Worm (Caenorhabditis elegans): ENCODE results near the gene nep-9.

nep-9 gene

DNA sequence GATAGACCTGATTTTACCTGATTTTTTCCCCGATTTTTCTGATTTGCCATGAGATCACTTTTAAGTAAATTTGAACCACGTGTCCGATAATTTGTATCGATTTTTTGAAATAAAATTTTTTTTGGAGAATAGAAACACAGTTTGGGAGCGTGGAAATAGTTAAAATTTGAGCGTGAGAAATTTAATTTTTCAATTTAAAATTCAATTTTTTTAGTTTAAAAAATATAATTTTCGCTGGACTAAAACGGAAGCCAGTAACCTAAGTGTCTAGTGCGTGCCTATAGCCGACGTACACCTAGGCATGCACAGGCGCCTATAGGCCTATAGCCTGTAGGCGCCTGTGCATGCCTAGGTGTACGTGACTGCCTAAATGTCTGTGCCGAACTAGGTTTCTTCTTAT, at the start of gene nep-9:
TSS of gene nep-9 (minus strand) at position 101 of the 400 bp plus-strand sequence.
- TF ChIP-seq hmbx-1 (tag; optimal IDR thresholded peaks at IDR 0.05): no peak
- TF ChIP-seq tra-4 (tag; optimal IDR thresholded peaks at IDR 0.05): no peak
- no peak for TF ChIP-seq scrt-1 (GFP tag; IDR thresholded peaks at IDR 0.05)
- TF ChIP-seq sea-1 (GFP tag; conservative IDR thresholded peaks at IDR 0.05): no peak
- no peak for TF ChIP-seq ceh-36 (tag; optimal IDR thresholded peaks at IDR 0.05)

DNA sequence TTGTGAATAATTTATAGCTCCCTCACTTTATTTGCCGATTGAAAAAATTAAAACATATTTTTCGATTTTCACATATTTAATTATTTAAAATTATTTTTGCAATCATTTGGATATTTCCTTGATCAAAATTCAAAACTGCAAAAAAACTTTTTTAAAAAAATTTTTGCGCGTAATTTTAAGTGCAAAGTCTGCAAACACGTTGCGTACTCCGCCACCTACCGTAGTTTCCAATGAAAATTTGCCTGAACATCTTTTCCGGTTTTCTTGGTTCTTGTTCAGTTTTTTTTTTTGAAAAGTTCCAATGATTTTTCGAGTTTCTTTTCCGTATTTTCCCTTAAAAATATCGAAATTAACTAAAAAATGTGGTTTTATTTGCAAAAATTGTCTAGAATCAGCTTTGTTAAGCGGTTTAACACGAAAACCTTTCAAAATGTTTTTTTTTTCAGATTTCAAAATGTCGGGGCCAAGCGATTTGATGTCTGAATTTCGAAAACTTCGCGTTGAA, 49.7 kb upstream of the nep-9 start, which contains the start of gene C16C8.25:
TSS of gene C16C8.25 (plus strand) at position 455 of the 505 bp plus-strand sequence.
- TF ChIP-seq flt-1 (GFP tag; IDR thresholded peaks at IDR 0.05) (no peak), hnd-1 (tag; optimal IDR thresholded peaks at IDR 0.05) (no peak), scrt-1 (GFP tag; IDR thresholded peaks at IDR 0.05) (no peak), tbx-11 (GFP tag; IDR thresholded peaks at IDR 0.05) (no peak), sea-1 (GFP tag; conservative IDR thresholded peaks at IDR 0.05) (no peak), ama-1 (optimal IDR thresholded peaks at IDR 0.05) (no peak), ceh-36 (tag; optimal IDR thresholded peaks at IDR 0.05) (no peak), hmbx-1 (tag; optimal IDR thresholded peaks at IDR 0.05) (no peak), aly-1 (tag; optimal IDR thresholded peaks at IDR 0.05) (no peak), ceh-13 (GFP tag; optimal IDR thresholded peaks at IDR 0.05) (no peak), hmg-4 (GFP tag; optimal IDR thresholded peaks at IDR 0.05) (no peak), pes-1 (GFP tag; IDR thresholded peaks at IDR 0.05) (no peak), F13C5.2 (tag; optimal IDR thresholded peaks at IDR 0.05) (no peak), B0310.2 (tag; optimal IDR thresholded peaks at IDR 0.05) (no peak), tra-4 (tag; optimal IDR thresholded peaks at IDR 0.05) (no peak), ets-7 (tag; optimal IDR thresholded peaks at IDR 0.05) (no peak)

DNA sequence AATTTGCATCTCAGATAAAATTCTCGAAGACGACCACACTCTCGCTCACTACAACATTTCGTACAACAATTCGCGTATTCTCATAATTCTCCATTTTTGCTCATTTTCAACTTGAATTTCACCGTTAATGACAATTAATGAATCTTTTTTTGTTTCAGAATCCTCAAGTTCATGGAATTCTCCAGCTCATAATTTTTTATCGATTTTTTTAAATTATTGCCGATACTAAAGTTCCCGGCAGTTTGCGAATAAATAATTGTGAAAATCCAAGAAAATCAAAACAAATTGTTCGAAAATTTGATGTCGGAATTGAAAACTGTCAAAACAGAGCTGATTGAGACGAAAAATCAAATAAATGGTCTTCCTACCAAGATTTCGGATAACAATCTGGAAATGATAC, 48.8 kb upstream of the nep-9 start, which contains the start of gene C16C8.21:
TSS of gene C16C8.21 (plus strand) at position 301 of the 400 bp plus-strand sequence.
- TF ChIP-seq tra-4 (tag; optimal IDR thresholded peaks at IDR 0.05) (no peak), ets-7 (tag; optimal IDR thresholded peaks at IDR 0.05) (no peak), aly-1 (tag; optimal IDR thresholded peaks at IDR 0.05) (no peak), scrt-1 (GFP tag; IDR thresholded peaks at IDR 0.05) (no peak)

DNA sequence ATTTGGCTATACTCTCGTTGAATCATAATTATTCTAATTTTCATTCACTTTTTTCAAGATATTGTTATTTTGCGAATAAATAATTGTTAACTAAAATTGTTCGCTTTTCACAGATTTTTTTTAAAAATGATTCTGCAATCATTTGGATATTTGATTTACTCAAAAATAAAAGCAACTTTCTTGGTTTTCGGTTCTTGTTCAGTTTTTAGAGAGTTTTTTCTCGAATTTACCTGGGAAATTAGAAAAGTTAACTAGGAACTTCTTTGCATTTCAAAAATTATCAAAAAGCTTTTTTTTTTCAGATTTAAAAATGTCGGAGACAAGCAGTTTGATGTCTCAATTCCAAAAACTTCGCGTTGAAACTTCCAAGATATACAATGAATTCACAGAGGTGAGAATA, 47.5 kb upstream of the nep-9 start, which contains the start of the genes C16C8.20 and gldi-6:
TSS of gene C16C8.20 (plus strand) at position 301 of the 400 bp plus-strand sequence.
TSS of gene gldi-6 (plus strand) at position 301 of the 400 bp plus-strand sequence.
- no peak for TF ChIP-seq tbx-11 (GFP tag; IDR thresholded peaks at IDR 0.05)
- TF ChIP-seq tbx-37 (GFP tag; conservative IDR thresholded peaks at IDR 0.05): no peak
- TF ChIP-seq hmg-4 (GFP tag; optimal IDR thresholded peaks at IDR 0.05): no peak
- no peak for TF ChIP-seq scrt-1 (GFP tag; IDR thresholded peaks at IDR 0.05)
- TF ChIP-seq aly-1 (tag; optimal IDR thresholded peaks at IDR 0.05): no peak
- TF ChIP-seq flt-1 (GFP tag; IDR thresholded peaks at IDR 0.05): no peak
- no peak for TF ChIP-seq pes-1 (GFP tag; IDR thresholded peaks at IDR 0.05)
- no peak for TF ChIP-seq F13C5.2 (tag; optimal IDR thresholded peaks at IDR 0.05)
- TF ChIP-seq hnd-1 (tag; optimal IDR thresholded peaks at IDR 0.05): no peak
- no peak for TF ChIP-seq ama-1 (optimal IDR thresholded peaks at IDR 0.05)

DNA sequence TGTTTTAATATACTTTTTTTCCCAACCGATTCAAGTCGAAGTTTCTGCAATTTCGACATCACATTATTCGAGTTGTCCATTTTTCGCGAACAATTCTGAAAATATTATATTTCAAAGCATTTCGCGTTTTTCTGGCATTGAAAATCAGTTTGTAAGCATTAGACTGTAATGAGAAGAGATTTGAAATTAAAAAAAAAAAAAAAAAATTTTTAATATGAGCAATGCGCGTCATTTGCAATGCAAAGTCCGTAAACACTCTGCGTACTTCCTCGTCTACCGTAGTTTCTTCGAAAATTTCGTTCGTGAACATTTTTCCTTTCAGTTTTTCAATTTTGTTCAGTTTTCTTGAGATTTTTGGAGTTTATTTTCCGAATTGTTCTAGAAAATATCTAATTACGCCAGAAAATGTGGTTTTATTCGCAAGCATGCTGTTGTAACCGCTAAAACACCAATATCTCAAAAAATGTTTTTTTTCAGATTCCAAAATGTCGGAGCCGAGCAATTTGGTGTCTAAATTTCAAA, 46.2 kb upstream of the nep-9 start, which contains the start of the genes C16C8.5 and C16C8.16:
TSS of gene C16C8.5 (minus strand) at position 101 of the 522 bp plus-strand sequence.
TSS of gene C16C8.16 (plus strand) at position 472 of the 522 bp plus-strand sequence.
- TF ChIP-seq aly-1 (tag; optimal IDR thresholded peaks at IDR 0.05) (no peak), hmbx-1 (tag; optimal IDR thresholded peaks at IDR 0.05) (no peak), hmg-4 (GFP tag; optimal IDR thresholded peaks at IDR 0.05) (no peak), hnd-1 (tag; optimal IDR thresholded peaks at IDR 0.05) (no peak), ets-7 (tag; optimal IDR thresholded peaks at IDR 0.05) (no peak), sea-1 (GFP tag; conservative IDR thresholded peaks at IDR 0.05) (no peak)

DNA sequence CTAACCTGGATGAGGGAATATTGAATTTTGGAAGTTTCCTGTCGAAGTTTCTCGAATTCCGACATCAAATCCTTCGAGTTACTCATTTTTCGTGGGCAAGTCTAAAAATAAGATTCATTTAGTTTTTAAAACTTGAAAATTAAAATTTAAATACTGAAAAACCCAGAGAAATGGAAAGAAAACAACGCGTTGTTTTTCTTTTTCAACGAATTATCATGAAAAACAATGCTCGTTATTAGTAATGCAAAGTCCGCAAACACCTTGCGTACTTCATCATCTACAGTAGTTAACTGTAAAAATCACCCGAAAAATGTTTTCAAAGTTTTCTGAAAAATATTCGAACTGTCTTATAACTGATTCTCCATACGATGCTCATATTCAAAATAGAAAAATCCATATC, 45.2 kb upstream of the nep-9 start, which contains the start of gene C16C8.4:
TSS of gene C16C8.4 (minus strand) at position 101 of the 400 bp plus-strand sequence.
- TF ChIP-seq ama-1 (optimal IDR thresholded peaks at IDR 0.05) (no peak), scrt-1 (GFP tag; IDR thresholded peaks at IDR 0.05) (no peak), ets-7 (tag; optimal IDR thresholded peaks at IDR 0.05) (no peak), aly-1 (tag; optimal IDR thresholded peaks at IDR 0.05) (no peak), hnd-1 (tag; optimal IDR thresholded peaks at IDR 0.05) (no peak), pes-1 (GFP tag; IDR thresholded peaks at IDR 0.05) (no peak), ceh-36 (tag; optimal IDR thresholded peaks at IDR 0.05) (no peak), B0310.2 (tag; optimal IDR thresholded peaks at IDR 0.05) (no peak), hmbx-1 (tag; optimal IDR thresholded peaks at IDR 0.05) (no peak), tbx-37 (GFP tag; conservative IDR thresholded peaks at IDR 0.05) (no peak), flt-1 (GFP tag; IDR thresholded peaks at IDR 0.05) (no peak)

DNA sequence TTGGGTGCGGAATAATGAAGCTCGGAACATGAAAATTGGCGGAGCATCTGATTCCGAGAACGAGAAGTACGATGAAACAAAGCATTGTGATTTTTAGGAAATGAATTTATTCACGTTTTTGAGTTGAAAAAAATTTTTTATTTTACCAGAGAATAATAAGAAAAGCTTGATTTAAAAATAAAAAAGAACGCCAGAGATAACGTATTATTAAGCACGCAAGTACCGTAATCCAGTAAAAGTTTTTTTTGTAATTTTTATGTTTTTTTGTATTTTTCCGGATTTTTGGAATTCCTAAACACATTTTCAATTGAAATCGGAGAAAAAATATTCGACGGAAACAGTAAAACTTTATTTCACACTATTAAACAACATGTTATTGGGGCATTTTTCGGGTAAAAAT, 44.0 kb upstream of the nep-9 start, which contains the start of gene C16C8.22:
TSS of gene C16C8.22 (minus strand) at position 101 of the 400 bp plus-strand sequence.
- TF ChIP-seq ama-1 (optimal IDR thresholded peaks at IDR 0.05) (no peak), tbx-37 (GFP tag; conservative IDR thresholded peaks at IDR 0.05) (no peak)

DNA sequence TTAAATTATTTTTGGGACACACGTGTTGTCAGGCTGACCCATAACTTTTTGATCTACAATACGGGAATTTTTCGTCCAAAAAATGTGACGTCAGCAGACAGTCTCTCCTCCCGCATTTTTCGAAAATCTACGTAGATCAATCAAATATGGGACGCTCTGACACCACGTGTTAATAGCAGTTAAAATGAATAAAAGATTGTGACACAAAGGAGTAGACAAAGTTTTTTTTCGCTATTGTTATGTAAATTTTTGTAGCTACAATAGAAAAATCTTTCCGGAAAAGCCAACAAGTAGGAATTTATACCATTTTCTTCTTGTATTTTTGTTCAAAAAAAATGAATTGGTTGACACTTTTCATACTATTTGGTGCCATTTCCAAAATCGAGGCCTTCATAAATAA, 42.3 kb upstream of the nep-9 start, which contains the start of gene C16C8.27:
TSS of gene C16C8.27 (plus strand) at position 301 of the 400 bp plus-strand sequence.
- TF ChIP-seq hmg-4 (GFP tag; optimal IDR thresholded peaks at IDR 0.05) (no peak), tbx-37 (GFP tag; conservative IDR thresholded peaks at IDR 0.05) (no peak), ama-1 (optimal IDR thresholded peaks at IDR 0.05) (no peak), scrt-1 (GFP tag; IDR thresholded peaks at IDR 0.05) (no peak), hmbx-1 (tag; optimal IDR thresholded peaks at IDR 0.05) (no peak), B0310.2 (tag; optimal IDR thresholded peaks at IDR 0.05) (no peak), ets-7 (tag; optimal IDR thresholded peaks at IDR 0.05) (no peak), tbx-11 (GFP tag; IDR thresholded peaks at IDR 0.05) (no peak), pes-1 (GFP tag; IDR thresholded peaks at IDR 0.05) (no peak), sea-1 (GFP tag; conservative IDR thresholded peaks at IDR 0.05) (no peak), ceh-36 (tag; optimal IDR thresholded peaks at IDR 0.05) (no peak), tra-4 (tag; optimal IDR thresholded peaks at IDR 0.05) (no peak), F13C5.2 (tag; optimal IDR thresholded peaks at IDR 0.05) (no peak), hnd-1 (tag; optimal IDR thresholded peaks at IDR 0.05) (no peak), flt-1 (GFP tag; IDR thresholded peaks at IDR 0.05) (no peak), aly-1 (tag; optimal IDR thresholded peaks at IDR 0.05) (no peak), ceh-13 (GFP tag; optimal IDR thresholded peaks at IDR 0.05) (no peak)

All from whole organism, early embryonic.